Worm (Caenorhabditis elegans) whole organism, mixed stage, embryonic: ENCODE data around the gene odd-1.

Source experiments
- M03D4.4 ChIP-seq: sonication (generic microtip); optimal IDR thresholded peaks from 2 replicates; lab custom pipeline; 2017; ENCODE audit warnings: mild to moderate bottlenecking, missing genetic modification characterization, missing compliant biosample characterization
- bed-3 ChIP-seq: fragments of 200-800 bp; sonication (Bioruptor generic); optimal IDR thresholded peaks from 3 replicates; lab custom pipeline; 2018; ENCODE audit warnings: mild to moderate bottlenecking, missing genetic modification characterization, moderate library complexity, missing compliant biosample characterization
- blmp-1 ChIP-seq: fragments of 150-350 bp; optimal IDR thresholded peaks from 2 replicates; lab custom pipeline; 2014; ENCODE audit warnings: missing biosample characterization, missing genetic modification characterization
- ceh-39 ChIP-seq: fragments of 150-350 bp; optimal IDR thresholded peaks from 2 replicates; lab custom pipeline; 2014; ENCODE audit warnings: missing biosample characterization, missing genetic modification characterization
- ceh-43 ChIP-seq: fragments of 200-800 bp; sonication (Bioruptor generic); optimal IDR thresholded peaks from 2 replicates; lab custom pipeline; 2018; ENCODE audit warnings: mild to moderate bottlenecking, missing genetic modification characterization, moderate library complexity, missing compliant biosample characterization
- ceh-83 ChIP-seq: fragments of 200-800 bp; sonication (Bioruptor generic); optimal IDR thresholded peaks from 2 replicates; lab custom pipeline; 2018; ENCODE audit warnings: mild to moderate bottlenecking, missing genetic modification characterization, missing compliant biosample characterization
- ces-1 ChIP-seq: fragments of 150-350 bp; optimal IDR thresholded peaks from 2 replicates; lab custom pipeline; 2014; ENCODE audit warnings: missing biosample characterization, missing genetic modification reagents, missing genetic modification characterization
- drap-1 ChIP-seq: fragments of 200-800 bp; sonication (Bioruptor generic); optimal IDR thresholded peaks from 3 replicates; lab custom pipeline; 2018; ENCODE audit warnings: mild to moderate bottlenecking, missing genetic modification characterization, missing compliant biosample characterization
- elt-1 ChIP-seq: sonication (generic microtip); optimal IDR thresholded peaks from 2 replicates; lab custom pipeline; 2017; ENCODE audit warnings: missing genetic modification characterization, mild to moderate bottlenecking, missing compliant biosample characterization, antibody characterized with exemption, moderate library complexity, borderline replicate concordance; ENCODE audit not compliant: insufficient read depth
- flh-1 ChIP-seq: fragments of 200-800 bp; sonication (Bioruptor generic); optimal IDR thresholded peaks from 2 replicates; lab custom pipeline; 2018; ENCODE audit warnings: mild to moderate bottlenecking, missing genetic modification characterization, moderate library complexity, missing compliant biosample characterization
- ham-2 ChIP-seq: fragments of 200-800 bp; sonication (Bioruptor generic); optimal IDR thresholded peaks from 2 replicates; lab custom pipeline; 2018; ENCODE audit warnings: mild to moderate bottlenecking, missing genetic modification characterization, missing compliant biosample characterization
- hlh-1 ChIP-seq: fragments of 150-350 bp; optimal IDR thresholded peaks from 2 replicates; lab custom pipeline; 2014; ENCODE audit warnings: missing biosample characterization, missing genetic modification reagents, missing genetic modification characterization
- lin-13 ChIP-seq: fragments of 150-350 bp; optimal IDR thresholded peaks from 2 replicates; lab custom pipeline; 2014; ENCODE audit warnings: missing biosample characterization, missing genetic modification characterization
- lin-32 ChIP-seq: fragments of 200-800 bp; sonication (Bioruptor generic); optimal IDR thresholded peaks from 2 replicates; lab custom pipeline; 2018; ENCODE audit warnings: mild to moderate bottlenecking, missing genetic modification characterization, missing compliant biosample characterization
- lsy-2 ChIP-seq: fragments of 150-350 bp; optimal IDR thresholded peaks from 2 replicates; lab custom pipeline; 2014; ENCODE audit warnings: missing biosample characterization, missing genetic modification characterization
- mab-5 ChIP-seq: fragments of 150-350 bp; optimal IDR thresholded peaks from 2 replicates; lab custom pipeline; 2014; ENCODE audit warnings: missing biosample characterization, missing genetic modification characterization
- mep-1 ChIP-seq: fragments of 150-350 bp; optimal IDR thresholded peaks from 2 replicates; lab custom pipeline; 2017; ENCODE audit warnings: missing biosample characterization, missing genetic modification reagents, missing genetic modification characterization, inconsistent platforms
- mls-2 ChIP-seq: sonication (generic microtip); optimal IDR thresholded peaks from 2 replicates; lab custom pipeline; 2016; ENCODE audit warnings: mild to moderate bottlenecking, missing genetic modification characterization, moderate library complexity, missing compliant biosample characterization
- nhr-12 ChIP-seq: fragments of 150-350 bp; optimal IDR thresholded peaks from 2 replicates; lab custom pipeline; 2014; ENCODE audit warnings: missing biosample characterization, missing genetic modification characterization
- nhr-2 ChIP-seq: fragments of 150-350 bp; optimal IDR thresholded peaks from 2 replicates; lab custom pipeline; 2014; ENCODE audit warnings: missing biosample characterization, missing genetic modification characterization
- nhr-237 ChIP-seq: fragments of 150-350 bp; optimal IDR thresholded peaks from 2 replicates; lab custom pipeline; 2014; ENCODE audit warnings: missing biosample characterization, missing genetic modification characterization
- nhr-28 ChIP-seq: fragments of 150-350 bp; optimal IDR thresholded peaks from 2 replicates; lab custom pipeline; 2014; ENCODE audit warnings: missing biosample characterization, missing genetic modification characterization
- nhr-76 ChIP-seq: sonication (generic microtip); optimal IDR thresholded peaks from 2 replicates; lab custom pipeline; 2017; ENCODE audit warnings: missing biosample characterization, missing genetic modification characterization
- pha-4 ChIP-seq: fragments of 150-350 bp; optimal IDR thresholded peaks from 2 replicates; lab custom pipeline; 2018; ENCODE audit warnings: missing biosample characterization, missing genetic modification reagents, missing genetic modification characterization
- sem-2 ChIP-seq: fragments of 200-800 bp; sonication (Bioruptor generic); optimal IDR thresholded peaks from 2 replicates; lab custom pipeline; 2018; ENCODE audit warnings: mild to moderate bottlenecking, missing genetic modification characterization, missing compliant biosample characterization
- snpc-4 ChIP-seq: fragments of 150-350 bp; optimal IDR thresholded peaks from 2 replicates; lab custom pipeline; 2014; ENCODE audit warnings: missing biosample characterization, missing genetic modification characterization
- sptf-1 ChIP-seq: sonication (generic microtip); optimal IDR thresholded peaks from 2 replicates; lab custom pipeline; 2017; ENCODE audit warnings: mild to moderate bottlenecking, missing genetic modification characterization, moderate library complexity, missing compliant biosample characterization
- tbx-8 ChIP-seq: fragments of 200-800 bp; sonication (Bioruptor generic); optimal IDR thresholded peaks from 2 replicates; lab custom pipeline; 2018; ENCODE audit warnings: mild to moderate bottlenecking, missing genetic modification characterization, moderate library complexity, missing compliant biosample characterization
- unc-120 ChIP-seq: sonication (generic microtip); optimal IDR thresholded peaks from 2 replicates; lab custom pipeline; 2017; ENCODE audit warnings: missing genetic modification characterization, missing compliant biosample characterization; ENCODE audit not compliant: poor library complexity, severe bottlenecking
- unc-39 ChIP-seq: fragments of 150-350 bp; optimal IDR thresholded peaks from 2 replicates; lab custom pipeline; 2014; ENCODE audit warnings: missing biosample characterization, missing genetic modification characterization
- unc-62 ChIP-seq: fragments of 150-350 bp; optimal IDR thresholded peaks from 2 replicates; lab custom pipeline; 2014; ENCODE audit warnings: missing biosample characterization, missing genetic modification reagents, missing genetic modification characterization
- zip-8 ChIP-seq: fragments of 150-350 bp; optimal IDR thresholded peaks from 2 replicates; lab custom pipeline; 2014; ENCODE audit warnings: missing biosample characterization, missing genetic modification characterization
- ztf-11 ChIP-seq: fragments of 150-350 bp; optimal IDR thresholded peaks from 2 replicates; lab custom pipeline; 2014; ENCODE audit warnings: missing biosample characterization, missing genetic modification characterization

odd-1 gene

ce11 chrIII:7067385-7067896 is 40.7 kb upstream of the odd-1 start, which contains the start of gene ger-1:
Gene ger-1 (minus strand): TSS chrIII:7067477.
- TF ChIP-seq ham-2 (GFP tag; lab: Kevin White, UChicago) (peak; percentile 3), elt-1 (tag; lab: Kevin White, UChicago) (peak; percentile 30), lin-32 (GFP tag; lab: Kevin White, UChicago) (no peak)
- TF ChIP-seq, all 35 proteins: peak for 2

ce11 chrIII:7068520-7069113 is 39.5 kb upstream of the odd-1 start, which contains the start of the genes ubc-18 and R01H2.8:
Gene ubc-18 (minus strand): TSS chrIII:7068570.
Gene R01H2.8 (plus strand): TSS chrIII:7069063.
- TF ChIP-seq ces-1 (GFP tag; lab: Kevin White, UChicago) = no peak
- TF ChIP-seq nhr-76 = no peak
- no peak for TF ChIP-seq bed-3 (GFP tag; lab: Kevin White, UChicago)
- TF ChIP-seq drap-1 = no peak
- TF ChIP-seq tbx-8 (GFP tag; lab: Kevin White, UChicago) = no peak
- peak; percentile 42 for TF ChIP-seq nhr-237 (tag; lab: Kevin White, UChicago)
- no peak for TF ChIP-seq ceh-39 (tag; lab: Kevin White, UChicago)
- no peak for TF ChIP-seq nhr-28
- TF ChIP-seq snpc-4 (tag; lab: Kevin White, UChicago) = no peak
- no peak for TF ChIP-seq ceh-43 (GFP tag; lab: Kevin White, UChicago)
- no peak for TF ChIP-seq flh-1
- TF ChIP-seq sptf-1 (tag; lab: Kevin White, UChicago) = no peak
- no peak for TF ChIP-seq zip-8 (tag; lab: Kevin White, UChicago)
- TF ChIP-seq ham-2 (GFP tag; lab: Kevin White, UChicago) = no peak
- TF ChIP-seq sem-2 (GFP tag; lab: Kevin White, UChicago) = no peak
- no peak for TF ChIP-seq nhr-12 (tag; lab: Kevin White, UChicago)
- TF ChIP-seq ztf-11 (tag; lab: Kevin White, UChicago) = no peak
- TF ChIP-seq M03D4.4 (tag; lab: Kevin White, UChicago) = no peak
- no peak for TF ChIP-seq ceh-83 (GFP tag; lab: Kevin White, UChicago)
- no peak for TF ChIP-seq pha-4 (tag; lab: Kevin White, UChicago)
- no peak for TF ChIP-seq hlh-1 (tag; lab: Kevin White, UChicago)
- peak; percentile 18 for TF ChIP-seq lsy-2 (tag; lab: Kevin White, UChicago)
- TF ChIP-seq elt-1 (tag; lab: Kevin White, UChicago) = no peak
- TF ChIP-seq unc-62 (GFP tag; lab: Kevin White, UChicago) = no peak
- TF ChIP-seq nhr-2 (tag; lab: Kevin White, UChicago) = no peak
- TF ChIP-seq lin-32 (GFP tag; lab: Kevin White, UChicago) = no peak
- no peak for TF ChIP-seq unc-39
- TF ChIP-seq unc-120 (tag; lab: Kevin White, UChicago) = peak; percentile 80
- no peak for TF ChIP-seq lin-13 (tag; lab: Kevin White, UChicago)
- peak; percentile 5 for TF ChIP-seq mep-1 (tag; lab: Kevin White, UChicago)
- no peak for TF ChIP-seq mls-2
- TF ChIP-seq blmp-1 (tag; lab: Kevin White, UChicago) = no peak

- TF ChIP-seq zip-8 (tag; lab: Kevin White, UChicago) (no peak), ztf-11 (tag; lab: Kevin White, UChicago) (no peak)
These were observed 38.1 kb upstream of the odd-1 start, which contains the start of gene tmem-17 for ce11 chrIII:7069981-7070380. Gene tmem-17 (plus strand): TSS chrIII:7070281.

- no peak for TF ChIP-seq nhr-76
- no peak for TF ChIP-seq mab-5
- TF ChIP-seq nhr-12 (tag; lab: Kevin White, UChicago) = no peak
- TF ChIP-seq sptf-1 (tag; lab: Kevin White, UChicago) = no peak
- TF ChIP-seq lin-32 (GFP tag; lab: Kevin White, UChicago) = no peak
These were observed 35.7 kb upstream of the odd-1 start, which contains the start of gene lin-37 for ce11 chrIII:7072452-7072851. Gene lin-37 (minus strand): TSS chrIII:7072552.
